Fruit fly (Drosophila melanogaster) whole organism, prepupa: ENCODE data around the gene CG14132.

Source experiments
- CG10631 ChIP-seq: fragments of 200-800 bp; sonication (Bioruptor generic); optimal IDR thresholded peaks from 2 replicates; lab custom pipeline; 2016; ENCODE audit warnings: missing biosample characterization, missing genetic modification characterization
- CG10669 ChIP-seq: fragments of 200-800 bp; sonication (Bioruptor generic); optimal IDR thresholded peaks from 3 replicates; lab custom pipeline; 2018; ENCODE audit warnings: missing biosample characterization, mild to moderate bottlenecking, missing genetic modification characterization, moderate library complexity
- CG11294 ChIP-seq: fragments of 200-800 bp; sonication (Bioruptor generic); IDR thresholded peaks from 2 replicates; pipeline ENCODE4 v1.3.6; 2022; ENCODE audit warnings: missing biosample characterization, missing genetic modification characterization
- CG11902 ChIP-seq: fragments of 200-800 bp; sonication (Bioruptor generic); optimal IDR thresholded peaks from 3 replicates; lab custom pipeline; 2016; ENCODE audit warnings: missing biosample characterization, missing genetic modification characterization
- CG15336 ChIP-seq: fragments of 200-800 bp; sonication (Bioruptor generic); IDR thresholded peaks from 2 replicates; pipeline ENCODE4 v1.3.6; 2022; ENCODE audit warnings: missing biosample characterization, missing genetic modification characterization
- CG1621 ChIP-seq: fragments of 200-800 bp; sonication (Bioruptor generic); optimal IDR thresholded peaks from 3 replicates; lab custom pipeline; 2018; ENCODE audit warnings: missing biosample characterization, mild to moderate bottlenecking, missing genetic modification characterization
- CG16779 ChIP-seq: fragments of 200-800 bp; sonication (Bioruptor generic); optimal IDR thresholded peaks from 3 replicates; lab custom pipeline; 2017; ENCODE audit warnings: missing biosample characterization, mild to moderate bottlenecking, missing genetic modification characterization
- CG3032 ChIP-seq: fragments of 200-800 bp; optimal IDR thresholded peaks from 2 replicates; lab custom pipeline; 2019; ENCODE audit warnings: missing biosample characterization, mild to moderate bottlenecking, missing genetic modification characterization, moderate library complexity
- CG31627 ChIP-seq: fragments of 200-800 bp; sonication (Bioruptor generic); optimal IDR thresholded peaks from 3 replicates; lab custom pipeline; 2016; ENCODE audit warnings: missing biosample characterization, missing genetic modification characterization
- CG32006 ChIP-seq: fragments of 200-800 bp; sonication (Bioruptor generic); optimal IDR thresholded peaks from 3 replicates; lab custom pipeline; 2017; ENCODE audit warnings: missing biosample characterization, mild to moderate bottlenecking, missing genetic modification characterization
- CG34406 ChIP-seq: fragments of 200-800 bp; sonication (Bioruptor generic); optimal IDR thresholded peaks from 3 replicates; lab custom pipeline; 2016; ENCODE audit warnings: missing biosample characterization, missing genetic modification characterization
- CG3919 ChIP-seq: fragments of 200-800 bp; sonication (Bioruptor generic); optimal IDR thresholded peaks from 3 replicates; lab custom pipeline; 2016; ENCODE audit warnings: missing biosample characterization, missing genetic modification characterization
- CG4318 ChIP-seq: fragments of 200-800 bp; sonication (Bioruptor generic); optimal IDR thresholded peaks from 3 replicates; lab custom pipeline; 2017; ENCODE audit warnings: missing biosample characterization, mild to moderate bottlenecking, missing genetic modification characterization
- CG6276 ChIP-seq: fragments of 200-800 bp; sonication (Bioruptor generic); optimal IDR thresholded peaks from 2 replicates; lab custom pipeline; 2017; ENCODE audit warnings: missing biosample characterization, mild to moderate bottlenecking, missing genetic modification characterization
- CG6792 ChIP-seq: fragments of 200-800 bp; sonication (Bioruptor generic); optimal IDR thresholded peaks from 3 replicates; lab custom pipeline; 2016; ENCODE audit warnings: missing biosample characterization, missing genetic modification characterization
- CG6808 ChIP-seq: fragments of 200-800 bp; sonication (Bioruptor generic); optimal IDR thresholded peaks from 3 replicates; lab custom pipeline; 2017; ENCODE audit warnings: missing biosample characterization, missing genetic modification characterization, mild to moderate bottlenecking, moderate library complexity, missing genetic modification reagents
- CG8119 ChIP-seq: fragments of 200-800 bp; sonication (Bioruptor generic); IDR thresholded peaks from 3 replicates; pipeline ENCODE4 v1.3.6; 2022; ENCODE audit warnings: missing biosample characterization, missing genetic modification characterization
- CG8632 ChIP-seq: fragments of 200-800 bp; sonication (Bioruptor generic); optimal IDR thresholded peaks from 3 replicates; lab custom pipeline; 2016; ENCODE audit warnings: missing biosample characterization, missing genetic modification characterization
- CG9139 ChIP-seq: fragments of 200-800 bp; sonication (Bioruptor generic); optimal IDR thresholded peaks from 3 replicates; lab custom pipeline; 2017; ENCODE audit warnings: missing biosample characterization, mild to moderate bottlenecking, missing genetic modification characterization
- Eip75B ChIP-seq: fragments of 200-800 bp; sonication (Bioruptor generic); optimal IDR thresholded peaks from 3 replicates; lab custom pipeline; 2016; ENCODE audit warnings: missing biosample characterization, missing genetic modification characterization
- Eip78C ChIP-seq: fragments of 200-800 bp; sonication (Bioruptor generic); peaks from one replicate; lab custom pipeline; 2016; ENCODE audit warnings: missing biosample characterization, missing genetic modification characterization
- Eip93F ChIP-seq: fragments of 200-800 bp; sonication (Bioruptor generic); optimal IDR thresholded peaks from 2 replicates; lab custom pipeline; 2016; ENCODE audit warnings: missing biosample characterization, mild to moderate bottlenecking, missing genetic modification characterization
- Ets21C ChIP-seq: fragments of 200-800 bp; sonication (Bioruptor generic); optimal IDR thresholded peaks from 3 replicates; lab custom pipeline; 2016; ENCODE audit warnings: missing biosample characterization, missing genetic modification characterization
- Ets96B ChIP-seq: fragments of 200-800 bp; optimal IDR thresholded peaks from 2 replicates; lab custom pipeline; 2019; ENCODE audit warnings: missing biosample characterization, mild to moderate bottlenecking, missing genetic modification characterization, moderate library complexity
- Gug ChIP-seq: fragments of 200-800 bp; sonication (Bioruptor generic); IDR thresholded peaks from 2 replicates; pipeline ENCODE4 v1.3.6; 2022; ENCODE audit warnings: missing biosample characterization, missing genetic modification characterization
- Hr39 ChIP-seq: fragments of 200-800 bp; sonication (Bioruptor generic); optimal IDR thresholded peaks from 2 replicates; lab custom pipeline; 2016; ENCODE audit warnings: missing biosample characterization, missing genetic modification characterization
- Met ChIP-seq: fragments of 200-800 bp; sonication (Bioruptor generic); optimal IDR thresholded peaks from 3 replicates; lab custom pipeline; 2016; ENCODE audit warnings: missing biosample characterization, missing genetic modification characterization
- Smox ChIP-seq: fragments of 200-800 bp; sonication (Bioruptor generic); optimal IDR thresholded peaks from 3 replicates; lab custom pipeline; 2016; ENCODE audit warnings: missing biosample characterization, missing genetic modification characterization
- Sox102F ChIP-seq: fragments of 200-800 bp; sonication (Bioruptor generic); optimal IDR thresholded peaks from 2 replicates; lab custom pipeline; 2016; ENCODE audit warnings: missing biosample characterization, mild to moderate bottlenecking, missing genetic modification characterization
- achi ChIP-seq: fragments of 200-800 bp; sonication (Bioruptor generic); optimal IDR thresholded peaks from 3 replicates; lab custom pipeline; 2016; ENCODE audit warnings: missing biosample characterization, missing genetic modification characterization
- acj6 ChIP-seq: fragments of 200-800 bp; sonication (Bioruptor generic); optimal IDR thresholded peaks from 3 replicates; lab custom pipeline; 2016; ENCODE audit warnings: missing biosample characterization, missing genetic modification characterization
- dac ChIP-seq: fragments of 200-800 bp; sonication (Bioruptor generic); optimal IDR thresholded peaks from 2 replicates; lab custom pipeline; 2017; ENCODE audit warnings: missing biosample characterization, mild to moderate bottlenecking, missing genetic modification characterization
- dsx ChIP-seq: fragments of 200-800 bp; optimal IDR thresholded peaks from 3 replicates; lab custom pipeline; 2019; ENCODE audit warnings: missing biosample characterization, mild to moderate bottlenecking, missing genetic modification characterization, moderate library complexity; ENCODE audit not compliant: poor library complexity, severe bottlenecking
- fd85E ChIP-seq: fragments of 200-800 bp; sonication (Bioruptor generic); optimal IDR thresholded peaks from 3 replicates; lab custom pipeline; 2016; ENCODE audit warnings: missing biosample characterization, missing genetic modification characterization
- fkh ChIP-seq: fragments of 200-800 bp; sonication (Bioruptor generic); optimal IDR thresholded peaks from 3 replicates; lab custom pipeline; 2017; ENCODE audit warnings: missing biosample characterization, mild to moderate bottlenecking, missing genetic modification characterization, moderate library complexity
- lz ChIP-seq: fragments of 200-800 bp; sonication (Bioruptor generic); optimal IDR thresholded peaks from 3 replicates; lab custom pipeline; 2016; ENCODE audit warnings: missing biosample characterization, missing genetic modification characterization
- net ChIP-seq: fragments of 200-800 bp; sonication (Bioruptor generic); optimal IDR thresholded peaks from 3 replicates; lab custom pipeline; 2016; ENCODE audit warnings: missing biosample characterization, missing genetic modification characterization
- pdm3 ChIP-seq: fragments of 200-800 bp; sonication (Bioruptor generic); optimal IDR thresholded peaks from 3 replicates; lab custom pipeline; 2016; ENCODE audit warnings: missing biosample characterization, missing genetic modification characterization
- spab ChIP-seq: fragments of 200-800 bp; sonication (Bioruptor generic); optimal IDR thresholded peaks from 2 replicates; lab custom pipeline; 2017; ENCODE audit warnings: missing biosample characterization, mild to moderate bottlenecking, missing genetic modification characterization, missing genetic modification reagents
- svp ChIP-seq: fragments of 200-800 bp; sonication (Bioruptor generic); peaks from one replicate; lab custom pipeline; 2016; ENCODE audit warnings: missing biosample characterization, missing genetic modification characterization
- topi ChIP-seq: fragments of 200-800 bp; sonication (Bioruptor generic); optimal IDR thresholded peaks from 3 replicates; lab custom pipeline; 2016; ENCODE audit warnings: missing biosample characterization, missing genetic modification characterization
- vri ChIP-seq: fragments of 200-800 bp; sonication (Bioruptor generic); optimal IDR thresholded peaks from 3 replicates; lab custom pipeline; 2016; ENCODE audit warnings: missing biosample characterization, mild to moderate bottlenecking, missing genetic modification characterization

CG14132 gene

dm6 chr3L:11689832-11690602, 25.1 kb downstream of the CG14132 start:
- TF ChIP-seq achi (GFP tag; lab: Kevin White, UChicago) (no peak), fkh (GFP tag; lab: Kevin White, UChicago) (peak; percentile 22), CG4318 (GFP tag; lab: Kevin White, UChicago) (no peak), Smox (GFP tag; lab: Kevin White, UChicago) (no peak)

dm6 chr3L:11685876-11686275, 29.2 kb downstream of the CG14132 start:
- TF ChIP-seq fkh (GFP tag; lab: Kevin White, UChicago), result peak; percentile 80
- TF ChIP-seq lz, result no peak

DNA sequence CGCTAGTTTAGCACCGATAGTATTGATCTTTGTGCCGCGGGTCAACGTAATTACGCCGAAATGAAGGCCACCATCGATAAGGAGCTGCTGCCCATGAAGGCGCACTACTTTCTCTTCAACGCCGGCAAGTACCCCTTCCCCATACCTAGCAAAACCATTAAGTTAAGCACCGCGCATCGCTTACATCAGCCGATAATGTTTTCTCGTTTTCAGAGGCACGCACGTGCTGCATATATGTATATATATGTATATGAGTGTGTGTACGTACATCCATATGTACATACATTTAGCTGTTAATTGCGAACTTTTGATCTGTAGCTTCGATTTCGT, 30.6 kb downstream of the CG14132 start:
- peak; percentile 22 for TF ChIP-seq vri (GFP tag; lab: Kevin White, UChicago)
- TF ChIP-seq net (GFP tag; lab: Kevin White, UChicago), result no peak

dm6 chr3L:11683819-11684521, 31.1 kb downstream of the CG14132 start, which contains the start of gene Sugb:
Sugb (plus strand) TSS chr3L:11683980.
- no peak for TF ChIP-seq CG32006
- TF ChIP-seq Eip75B, result peak; percentile 77
- TF ChIP-seq CG8119 (GFP tag; lab: Robert Waterston, UW), result peak; percentile 70; the same call in 2 of the 3 replicates
- TF ChIP-seq CG11294, result no peak
- peak; percentile 68 for TF ChIP-seq acj6 (GFP tag; lab: Kevin White, UChicago)
- TF ChIP-seq CG31627 (GFP tag; lab: Kevin White, UChicago), result peak; percentile 63
- TF ChIP-seq Eip78C (GFP tag; lab: Kevin White, UChicago), result peak; percentile 90
- no peak for TF ChIP-seq fd85E (GFP tag; lab: Kevin White, UChicago)
- TF ChIP-seq Gug (GFP tag; lab: Robert Waterston, UW), result peak; percentile 25; the same call in 1 of the 2 replicates
- no peak for TF ChIP-seq Hr39
- peak; percentile 89 for TF ChIP-seq svp (GFP tag; lab: Kevin White, UChicago)
- TF ChIP-seq dac (GFP tag; lab: Kevin White, UChicago), result peak; percentile 18
- TF ChIP-seq CG11902 (GFP tag; lab: Kevin White, UChicago), result peak; percentile 3
- TF ChIP-seq CG16779, result peak; percentile 76
- TF ChIP-seq topi (GFP tag; lab: Kevin White, UChicago), result peak; percentile 11
- no peak for TF ChIP-seq Smox (GFP tag; lab: Kevin White, UChicago)
- TF ChIP-seq achi (GFP tag; lab: Kevin White, UChicago), result peak; percentile 76
- TF ChIP-seq CG6276, result peak; percentile 73
- no peak for TF ChIP-seq spab (GFP tag; lab: Kevin White, UChicago)
- TF ChIP-seq pdm3 (GFP tag; lab: Kevin White, UChicago), result no peak
- TF ChIP-seq CG4318 (GFP tag; lab: Kevin White, UChicago), result no peak
- TF ChIP-seq CG6808 (GFP tag; lab: Kevin White, UChicago), result peak; percentile 66
- TF ChIP-seq CG10669 (GFP tag; lab: Kevin White, UChicago), result no peak
- TF ChIP-seq CG3919 (GFP tag; lab: Kevin White, UChicago), result no peak
- TF ChIP-seq net (GFP tag; lab: Kevin White, UChicago), result peak; percentile 68
- TF ChIP-seq CG34406 (GFP tag; lab: Kevin White, UChicago), result no peak
- TF ChIP-seq Eip93F (GFP tag; lab: Kevin White, UChicago), result peak; percentile 24
- TF ChIP-seq CG15336, result peak; percentile 63; the same call in 1 of the 2 replicates
- peak; percentile 53 for TF ChIP-seq CG1621 (tag; lab: Kevin White, UChicago)
- peak; percentile 43 for TF ChIP-seq Ets21C
- TF ChIP-seq Ets96B (tag; lab: Kevin White, UChicago), result peak; percentile 33
- peak; percentile 74 for TF ChIP-seq lz
- no peak for TF ChIP-seq Sox102F (GFP tag; lab: Kevin White, UChicago)
- TF ChIP-seq CG8632 (GFP tag; lab: Kevin White, UChicago), result peak; percentile 53
- TF ChIP-seq CG6792, result peak; percentile 57
- peak; percentile 57 for TF ChIP-seq CG3032 (tag; lab: Kevin White, UChicago)
- peak; percentile 57 for TF ChIP-seq CG10631 (GFP tag; lab: Kevin White, UChicago)
- TF ChIP-seq Met, result peak; percentile 70
- TF ChIP-seq CG9139 (GFP tag; lab: Kevin White, UChicago), result peak; percentile 12
- no peak for TF ChIP-seq dsx (GFP tag; lab: Kevin White, UChicago)
